Worm (Caenorhabditis elegans): ENCODE results near the gene phlp-2.

Gene phlp-2

ce11 chrIII:4237660-4238059, 28.4 kb downstream of the phlp-2 start (continued):
- peak; percentile 93 for TF ChIP-seq swsn-7 (tag; optimal IDR thresholded peaks at IDR 0.05)
- TF ChIP-seq nhr-71 (tag; optimal IDR thresholded peaks at IDR 0.05), result peak; percentile 98
- no peak for TF ChIP-seq ztf-11 (tag; optimal IDR thresholded peaks at IDR 0.05)
- no peak for TF ChIP-seq fkh-4 (tag; optimal IDR thresholded peaks at IDR 0.05; ENCODE audit: borderline replicate concordance)
- TF ChIP-seq F16B12.6 (tag; optimal IDR thresholded peaks at IDR 0.05), result peak; percentile 3
- no peak for TF ChIP-seq tlp-1 (tag; optimal IDR thresholded peaks at IDR 0.05)
- TF ChIP-seq nhr-76 (tag; optimal IDR thresholded peaks at IDR 0.05), result no peak
- TF ChIP-seq unc-62 (GFP tag; optimal IDR thresholded peaks at IDR 0.05), result no peak
- peak; percentile 79 for TF ChIP-seq sox-4 (tag; optimal IDR thresholded peaks at IDR 0.05)
- no peak for TF ChIP-seq ceh-63 (GFP tag; optimal IDR thresholded peaks at IDR 0.05)
- TF ChIP-seq xbp-1 (tag; optimal IDR thresholded peaks at IDR 0.05), result peak; percentile 92
- peak; percentile 81 for TF ChIP-seq grh-1 (GFP tag; IDR thresholded peaks at IDR 0.05)
- no peak for TF ChIP-seq aly-2 (tag; optimal IDR thresholded peaks at IDR 0.05)
- peak; percentile 80 for TF ChIP-seq pax-3 (tag; optimal IDR thresholded peaks at IDR 0.05)
- TF ChIP-seq ceh-90 (tag; optimal IDR thresholded peaks at IDR 0.05), result no peak
- no peak for TF ChIP-seq ces-1 (GFP tag; optimal IDR thresholded peaks at IDR 0.05)
- TF ChIP-seq ceh-82 (tag; optimal IDR thresholded peaks at IDR 0.05), result peak; percentile 72 to 79 (median 79)
- peak; percentile 51 for TF ChIP-seq aha-1 (tag; optimal IDR thresholded peaks at IDR 0.05)
- no peak for TF ChIP-seq pag-3 (tag; optimal IDR thresholded peaks at IDR 0.05; ENCODE audit: borderline replicate concordance, insufficient read depth)
- peak; percentile 80 for TF ChIP-seq skn-1 (tag; optimal IDR thresholded peaks at IDR 0.05)
- no peak for TF ChIP-seq vab-15 (tag; optimal IDR thresholded peaks at IDR 0.05)
- peak; percentile 91 for TF ChIP-seq rnt-1 (tag; optimal IDR thresholded peaks at IDR 0.05)
- peak; percentile 15; the same call in 1 of the 2 replicates for TF ChIP-seq unc-98 (GFP tag; IDR thresholded peaks at IDR 0.05)
- TF ChIP-seq ceh-88 (GFP tag; IDR thresholded peaks at IDR 0.05), result peak; percentile 65; the same call in 1 of the 2 replicates
- peak; percentile 89 for TF ChIP-seq blmp-1 (tag; optimal IDR thresholded peaks at IDR 0.05)
- TF ChIP-seq mdl-1 (tag; optimal IDR thresholded peaks at IDR 0.05), result peak; percentile 66 to 97
- TF ChIP-seq fos-1 (tag; optimal IDR thresholded peaks at IDR 0.05), result peak; percentile 85
- TF ChIP-seq sptf-1 (tag; optimal IDR thresholded peaks at IDR 0.05), result no peak
- TF ChIP-seq unc-130 (tag; optimal IDR thresholded peaks at IDR 0.05), result peak; percentile 69
- no peak for TF ChIP-seq unc-30 (tag; optimal IDR thresholded peaks at IDR 0.05)
- TF ChIP-seq fkh-8 (tag; optimal IDR thresholded peaks at IDR 0.05), result peak; percentile 97
- peak; percentile 84 for TF ChIP-seq lir-3 (tag; optimal IDR thresholded peaks at IDR 0.05; ENCODE audit: poor library complexity)

- TF ChIP-seq nhr-76 (tag; optimal IDR thresholded peaks at IDR 0.05) (no peak), lin-39 (tag; optimal IDR thresholded peaks at IDR 0.05) (no peak), lin-14 (GFP tag; optimal IDR thresholded peaks at IDR 0.05) (no peak), lir-3 (tag; optimal IDR thresholded peaks at IDR 0.05; ENCODE audit: poor library complexity) (no peak), nhr-84 (tag; optimal IDR thresholded peaks at IDR 0.05) (no peak), sup-37 (GFP tag; optimal IDR thresholded peaks at IDR 0.05) (no peak), ces-1 (GFP tag; optimal IDR thresholded peaks at IDR 0.05) (no peak), xbp-1 (tag; optimal IDR thresholded peaks at IDR 0.05) (no peak), lin-35 (GFP tag; optimal IDR thresholded peaks at IDR 0.05) (peak in 1 of 2 experiments; percentile 13), nhr-237 (tag; optimal IDR thresholded peaks at IDR 0.05) (no peak), aly-2 (tag; optimal IDR thresholded peaks at IDR 0.05) (no peak), rnt-1 (tag; optimal IDR thresholded peaks at IDR 0.05) (no peak), lsy-2 (tag; optimal IDR thresholded peaks at IDR 0.05) (peak in 1 of 2 experiments; percentile 3), pag-3 (tag; optimal IDR thresholded peaks at IDR 0.05; ENCODE audit: borderline replicate concordance, insufficient read depth) (no peak), nhr-77 (tag; optimal IDR thresholded peaks at IDR 0.05) (no peak), elt-3 (tag; optimal IDR thresholded peaks at IDR 0.05) (peak in 3 of 6 experiments; percentile 10 to 51 (median 27)), C04F5.9 (tag; optimal IDR thresholded peaks at IDR 0.05) (no peak), skn-1 (tag; optimal IDR thresholded peaks at IDR 0.05) (no peak), jun-1 (tag; optimal IDR thresholded peaks at IDR 0.05) (no peak), hlh-17 (GFP tag; optimal IDR thresholded peaks at IDR 0.05; ENCODE audit: borderline replicate concordance) (no peak), nhr-19 (GFP tag; conservative IDR thresholded peaks at IDR 0.05) (no peak), nhr-85 (tag) (no peak), elt-2 (tag; optimal IDR thresholded peaks at IDR 0.05) (peak; percentile 87), nhr-20 (tag; optimal IDR thresholded peaks at IDR 0.05) (peak; percentile 76), efl-3 (GFP tag; optimal IDR thresholded peaks at IDR 0.05) (no peak), egl-13 (tag; optimal IDR thresholded peaks at IDR 0.05) (no peak), efl-1 (optimal IDR thresholded peaks at IDR 0.05) (no peak), efl-1 (GFP tag; optimal IDR thresholded peaks at IDR 0.05 in 1 of 2) (peak in 1 of 2 experiments; percentile 90), tlp-1 (tag; optimal IDR thresholded peaks at IDR 0.05) (no peak), ceh-88 (GFP tag; IDR thresholded peaks at IDR 0.05) (no peak)
Observed at ce11 chrIII:4240126-4240525, 30.8 kb downstream of the phlp-2 start.
